Worm (Caenorhabditis elegans): ENCODE results near the gene daf-12.

DNA sequence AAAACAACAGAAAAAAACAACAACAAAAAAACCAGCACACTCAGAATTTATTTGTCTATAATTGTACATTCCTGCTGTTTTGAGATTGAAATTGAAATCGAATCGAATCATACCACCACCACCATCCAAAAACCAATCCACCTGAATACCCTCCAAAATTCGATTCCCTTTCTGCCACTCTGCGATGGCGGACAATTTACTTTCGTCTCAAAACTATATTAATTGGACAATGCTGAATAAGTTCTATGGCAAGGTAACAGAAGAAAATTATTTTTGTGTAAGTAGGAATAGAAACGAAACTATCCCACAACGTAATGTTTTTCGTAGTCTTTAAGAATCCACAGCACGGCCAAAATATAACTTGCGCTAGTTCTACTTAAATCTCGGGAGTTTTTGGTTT lies 23.8 kb downstream of the daf-12 start:
- no peak for TF ChIP-seq ama-1 (optimal IDR thresholded peaks at IDR 0.05)
- TF ChIP-seq tra-4 (tag; optimal IDR thresholded peaks at IDR 0.05) = no peak

Data from whole organism, early embryonic.